Worm (Caenorhabditis elegans): ENCODE results near the gene C44C10.5.

Gene C44C10.5

ce11 chrX:11690014-11690591 is at the start of gene C44C10.5, which contains the start of gene C44C10.10:
Gene C44C10.5, plus strand, starts transcription at chrX:11690541.
Gene C44C10.10, plus strand, starts transcription at chrX:11690314.
- TF ChIP-seq sea-2 (GFP tag; optimal IDR thresholded peaks at IDR 0.05) (no peak), tbx-2 (tag; optimal IDR thresholded peaks at IDR 0.05) (no peak), hmg-11 (tag; optimal IDR thresholded peaks at IDR 0.05) (no peak), nfya-1 (tag; optimal IDR thresholded peaks at IDR 0.05; ENCODE audit: insufficient read depth) (no peak)

- TF ChIP-seq zag-1 (tag; optimal IDR thresholded peaks at IDR 0.05) (no peak), pha-4 (tag; optimal IDR thresholded peaks at IDR 0.05) (no peak), skn-1 (tag; optimal IDR thresholded peaks at IDR 0.05) (no peak), fkh-10 (GFP tag; optimal IDR thresholded peaks at IDR 0.05) (no peak), nhr-12 (tag; optimal IDR thresholded peaks at IDR 0.05) (no peak), elt-3 (tag; optimal IDR thresholded peaks at IDR 0.05) (no peak), ceh-16 (tag; optimal IDR thresholded peaks at IDR 0.05) (no peak), nhr-28 (tag; optimal IDR thresholded peaks at IDR 0.05) (no peak), nfya-1 (tag; optimal IDR thresholded peaks at IDR 0.05; ENCODE audit: insufficient read depth) (no peak), unc-39 (tag; optimal IDR thresholded peaks at IDR 0.05) (no peak), sea-2 (GFP tag; optimal IDR thresholded peaks at IDR 0.05) (no peak), fos-1 (tag; optimal IDR thresholded peaks at IDR 0.05) (no peak), nhr-11 (tag; optimal IDR thresholded peaks at IDR 0.05) (no peak), elt-2 (tag; optimal IDR thresholded peaks at IDR 0.05) (no peak), ama-1 (optimal IDR thresholded peaks at IDR 0.05) (no peak), lin-39 (tag; optimal IDR thresholded peaks at IDR 0.05) (no peak), lin-15B (tag; optimal IDR thresholded peaks at IDR 0.05) (no peak)
Measured at ce11 chrX:11641562-11641961, 48.8 kb upstream of the C44C10.5 start.

ce11 chrX:11643767-11644235 is 46.5 kb upstream of the C44C10.5 start, which contains the start of gene sto-4:
Gene sto-4, plus strand, starts transcription at chrX:11644126.
- TF ChIP-seq tbx-2 (tag; optimal IDR thresholded peaks at IDR 0.05) (peak; percentile 39), nfya-1 (tag; optimal IDR thresholded peaks at IDR 0.05; ENCODE audit: insufficient read depth) (peak; percentile 33), hmg-11 (tag; optimal IDR thresholded peaks at IDR 0.05) (peak; percentile 47), snpc-4 (tag; optimal IDR thresholded peaks at IDR 0.05) (peak; percentile 22), elt-1 (tag; optimal IDR thresholded peaks at IDR 0.05) (peak; percentile 5), nhr-25 (tag; optimal IDR thresholded peaks at IDR 0.05) (peak; percentile 77), lsy-12 (tag; optimal IDR thresholded peaks at IDR 0.05) (peak; percentile 85), nhr-43 (tag; optimal IDR thresholded peaks at IDR 0.05; ENCODE audit: poor library complexity, severe bottlenecking) (peak; percentile 50), R02D3.7 (tag; optimal IDR thresholded peaks at IDR 0.05) (peak; percentile 7), lin-39 (tag; optimal IDR thresholded peaks at IDR 0.05) (peak; percentile 60)

- TF ChIP-seq ceh-28 (tag; optimal IDR thresholded peaks at IDR 0.05) (no peak), ceh-9 (tag; optimal IDR thresholded peaks at IDR 0.05) (no peak), elt-2 (tag; optimal IDR thresholded peaks at IDR 0.05) (peak; percentile 42), aly-2 (tag; optimal IDR thresholded peaks at IDR 0.05) (no peak), R02D3.7 (tag; optimal IDR thresholded peaks at IDR 0.05) (no peak), pha-4 (tag; optimal IDR thresholded peaks at IDR 0.05) (no peak), nhr-28 (tag; optimal IDR thresholded peaks at IDR 0.05) (no peak), tbx-2 (tag; optimal IDR thresholded peaks at IDR 0.05) (peak; percentile 5), ceh-82 (tag; optimal IDR thresholded peaks at IDR 0.05) (no peak), nhr-11 (tag; optimal IDR thresholded peaks at IDR 0.05) (no peak), nhr-23 (tag; optimal IDR thresholded peaks at IDR 0.05) (peak; percentile 50), hmg-11 (tag; optimal IDR thresholded peaks at IDR 0.05) (peak; percentile 12), unc-39 (tag; optimal IDR thresholded peaks at IDR 0.05) (no peak), lin-39 (tag; optimal IDR thresholded peaks at IDR 0.05) (no peak), egl-27 (tag; optimal IDR thresholded peaks at IDR 0.05) (no peak), nhr-12 (tag; optimal IDR thresholded peaks at IDR 0.05) (no peak), sea-2 (GFP tag; optimal IDR thresholded peaks at IDR 0.05) (no peak), pqm-1 (tag; optimal IDR thresholded peaks at IDR 0.05) (no peak), snpc-4 (tag; optimal IDR thresholded peaks at IDR 0.05) (no peak), ztf-4 (tag; optimal IDR thresholded peaks at IDR 0.05) (no peak), fkh-2 (tag; optimal IDR thresholded peaks at IDR 0.05) (no peak), mdl-1 (tag; optimal IDR thresholded peaks at IDR 0.05) (no peak), daf-12 (tag; optimal IDR thresholded peaks at IDR 0.05) (no peak), nhr-43 (tag; optimal IDR thresholded peaks at IDR 0.05; ENCODE audit: poor library complexity, severe bottlenecking) (peak; percentile 64), unc-62 (GFP tag; optimal IDR thresholded peaks at IDR 0.05) (no peak)
Measured at ce11 chrX:11645517-11645916, 44.8 kb upstream of the C44C10.5 start.

All from whole organism, L3 larva.